Fruit fly (Drosophila melanogaster) whole organism, embryonic: ENCODE measurements around the gene Ilp6.
A peak's percentile ranks its signal among the peaks of the same experiment; 100 is the strongest.

ENCODE experiments used
- Abd-B ChIP-seq: fragments of 200-800 bp; sonication (Bioruptor generic); optimal IDR thresholded peaks from 2 replicates; lab custom pipeline; 2018; ENCODE audit warnings: missing biosample characterization, mild to moderate bottlenecking, missing genetic modification characterization, moderate library complexity
- CG10267 ChIP-seq: fragments of 200-800 bp; sonication (Bioruptor generic); optimal IDR thresholded peaks from 2 replicates; lab custom pipeline; 2018; ENCODE audit warnings: missing biosample characterization, mild to moderate bottlenecking, missing genetic modification characterization, moderate library complexity
- CG10366 ChIP-seq: fragments of 200-800 bp; sonication (Bioruptor generic); IDR thresholded peaks from 2 replicates; pipeline ENCODE4 v1.3.6; 2022; ENCODE audit warnings: missing biosample characterization, missing genetic modification characterization
- CG10543 ChIP-seq: fragments of 200-800 bp; sonication (Bioruptor generic); optimal IDR thresholded peaks from 3 replicates; lab custom pipeline; 2017; ENCODE audit warnings: missing biosample characterization, mild to moderate bottlenecking, missing genetic modification characterization, moderate library complexity
- CG10979 ChIP-seq: fragments of 200-800 bp; sonication (Bioruptor generic); optimal IDR thresholded peaks from 2 replicates; lab custom pipeline; 2018; ENCODE audit warnings: missing biosample characterization, mild to moderate bottlenecking, missing genetic modification characterization, moderate library complexity
- CG11093 ChIP-seq: fragments of 200-800 bp; sonication (Bioruptor generic); IDR thresholded peaks from 3 replicates; pipeline ENCODE4 v1.3.6; 2022; ENCODE audit warnings: missing biosample characterization, missing genetic modification characterization
- CG11247 ChIP-seq: fragments of 200-800 bp; sonication (Bioruptor generic); IDR thresholded peaks from 2 replicates; pipeline ENCODE4 v1.3.6; 2022; ENCODE audit warnings: missing biosample characterization, missing genetic modification characterization
- CG15011 ChIP-seq: fragments of 200-800 bp; sonication (Bioruptor generic); optimal IDR thresholded peaks from 3 replicates; lab custom pipeline; 2018; ENCODE audit warnings: missing biosample characterization, mild to moderate bottlenecking, missing genetic modification characterization
- CG17361 ChIP-seq: fragments of 200-800 bp; sonication (Bioruptor generic); IDR thresholded peaks from 3 replicates; pipeline ENCODE4 v1.3.6; 2022; ENCODE audit warnings: missing biosample characterization, missing genetic modification characterization
- CG17912 ChIP-seq: fragments of 200-800 bp; sonication (Bioruptor generic); optimal IDR thresholded peaks from 2 replicates; lab custom pipeline; 2018; ENCODE audit warnings: missing biosample characterization, mild to moderate bottlenecking, missing genetic modification characterization
- CG31441 ChIP-seq: fragments of 200-800 bp; sonication (Bioruptor generic); IDR thresholded peaks from 2 replicates; pipeline ENCODE4 v1.3.6; 2022; ENCODE audit warnings: missing biosample characterization, missing genetic modification characterization
- CG32532 ChIP-seq: fragments of 200-800 bp; sonication (Bioruptor generic); IDR thresholded peaks from 2 replicates; pipeline ENCODE4 v1.3.6; 2022; ENCODE audit warnings: missing biosample characterization, missing genetic modification characterization
- CG33213 ChIP-seq: fragments of 200-800 bp; sonication (Bioruptor generic); optimal IDR thresholded peaks from 3 replicates; lab custom pipeline; 2016; ENCODE audit warnings: missing biosample characterization, missing genetic modification characterization
- CG33557 ChIP-seq: fragments of 200-800 bp; sonication (Bioruptor generic); optimal IDR thresholded peaks from 2 replicates; lab custom pipeline; 2019; ENCODE audit warnings: missing biosample characterization, mild to moderate bottlenecking, missing genetic modification characterization, moderate library complexity
- CG42726 ChIP-seq: fragments of 200-800 bp; sonication (Bioruptor generic); IDR thresholded peaks from 2 replicates; pipeline ENCODE4 v1.3.6; 2022; ENCODE audit warnings: missing biosample characterization, missing genetic modification characterization; ENCODE audit not compliant: partially characterized antibody
- CG7745 ChIP-seq: fragments of 200-800 bp; sonication (Bioruptor generic); optimal IDR thresholded peaks from 2 replicates; lab custom pipeline; 2018; ENCODE audit warnings: missing biosample characterization, mild to moderate bottlenecking, missing genetic modification characterization, moderate library complexity
- CG8478 ChIP-seq: fragments of >200 bp; optimal IDR thresholded peaks from 2 replicates; lab custom pipeline; 2018
- CkIIα-i1 ChIP-seq: fragments of 200-800 bp; sonication (Bioruptor generic); IDR thresholded peaks from 2 replicates; pipeline ENCODE4 v1.3.6; 2022; ENCODE audit warnings: missing biosample characterization, missing genetic modification characterization
- Dbx ChIP-seq: fragments of 200-800 bp; sonication (Bioruptor generic); IDR thresholded peaks from 3 replicates; pipeline ENCODE4 v1.3.6; 2022; ENCODE audit warnings: missing biosample characterization, missing genetic modification characterization
- Dref ChIP-seq: fragments of 200-800 bp; sonication (Bioruptor generic); IDR thresholded peaks from 2 replicates; pipeline ENCODE4 v1.3.6; 2022; ENCODE audit warnings: missing biosample characterization, missing genetic modification characterization
- HHEX ChIP-seq: fragments of 200-800 bp; sonication (Bioruptor generic); optimal IDR thresholded peaks from 3 replicates; lab custom pipeline; 2017; ENCODE audit warnings: missing biosample characterization, mild to moderate bottlenecking, missing genetic modification characterization, missing genetic modification reagents
- Lpt ChIP-seq: fragments of >200 bp; optimal IDR thresholded peaks from 2 replicates; lab custom pipeline; 2018; ENCODE audit warnings: missing biosample characterization, missing genetic modification characterization
- MTF-1 ChIP-seq: fragments of 200-800 bp; sonication (Bioruptor generic); optimal IDR thresholded peaks from 2 replicates; lab custom pipeline; 2018; ENCODE audit warnings: missing biosample characterization, mild to moderate bottlenecking, missing genetic modification characterization, borderline replicate concordance
- Mrtf ChIP-seq: fragments of 200-800 bp; sonication (Bioruptor generic); IDR thresholded peaks from 3 replicates; pipeline ENCODE4 v1.3.6; 2022; ENCODE audit warnings: missing biosample characterization, missing genetic modification characterization
- Rx ChIP-seq: fragments of 200-800 bp; sonication (Bioruptor generic); IDR thresholded peaks from 2 replicates; pipeline ENCODE4 v1.3.6; 2022; ENCODE audit warnings: missing biosample characterization, missing genetic modification characterization
- Sox100B ChIP-seq: fragments of 200-800 bp; sonication (Bioruptor generic); optimal IDR thresholded peaks from 3 replicates; lab custom pipeline; 2018; ENCODE audit warnings: missing biosample characterization, mild to moderate bottlenecking, missing genetic modification characterization
- Taf1 ChIP-seq: fragments of 200-800 bp; sonication (Bioruptor generic); IDR thresholded peaks from 2 replicates; pipeline ENCODE4 v1.3.6; 2022; ENCODE audit warnings: missing biosample characterization, missing genetic modification characterization
- Xbp1 ChIP-seq: fragments of 200-800 bp; sonication (Bioruptor generic); optimal IDR thresholded peaks from 3 replicates; lab custom pipeline; 2016; ENCODE audit warnings: missing biosample characterization, mild to moderate bottlenecking, missing genetic modification characterization
- ab ChIP-seq: fragments of 200-800 bp; sonication (Bioruptor generic); optimal IDR thresholded peaks from 2 replicates; lab custom pipeline; 2016; ENCODE audit warnings: missing biosample characterization, missing genetic modification characterization
- amos ChIP-seq: fragments of 200-800 bp; sonication (Bioruptor generic); IDR thresholded peaks from 2 replicates; pipeline ENCODE4 v1.3.6; 2022; ENCODE audit warnings: missing biosample characterization, missing genetic modification characterization; ENCODE audit not compliant: partially characterized antibody
- ara ChIP-seq: fragments of 200-800 bp; sonication (Bioruptor generic); IDR thresholded peaks from 2 replicates; pipeline ENCODE4 v1.3.6; 2022; ENCODE audit warnings: missing biosample characterization, missing genetic modification characterization
- ash1 ChIP-seq: fragments of 200-800 bp; sonication (Bioruptor generic); optimal IDR thresholded peaks from 2 replicates; lab custom pipeline; 2018; ENCODE audit warnings: missing biosample characterization, mild to moderate bottlenecking, missing genetic modification characterization
- ato ChIP-seq: fragments of 200-800 bp; sonication (Bioruptor generic); IDR thresholded peaks from 2 replicates; pipeline ENCODE4 v1.3.6; 2022; ENCODE audit warnings: missing biosample characterization, missing genetic modification characterization; ENCODE audit not compliant: partially characterized antibody
- bcd ChIP-seq: fragments of 200-800 bp; sonication (Bioruptor generic); optimal IDR thresholded peaks from 2 replicates; lab custom pipeline; 2017; ENCODE audit warnings: missing biosample characterization, mild to moderate bottlenecking, missing genetic modification characterization
- chm ChIP-seq: fragments of 200-800 bp; sonication (Bioruptor generic); IDR thresholded peaks from 2 replicates; pipeline ENCODE4 v1.3.6; 2022; ENCODE audit warnings: missing biosample characterization, missing genetic modification characterization
- corto ChIP-seq: fragments of 200-800 bp; sonication (Bioruptor generic); optimal IDR thresholded peaks from 2 replicates; lab custom pipeline; 2016; ENCODE audit warnings: missing biosample characterization, mild to moderate bottlenecking, missing genetic modification characterization, moderate library complexity
- dpn ChIP-seq, 2 experiments: fragments of 200-800 bp; sonication (Bioruptor generic); optimal IDR thresholded peaks; 3 replicates each; lab custom pipeline; 2016; ENCODE audit warnings: missing biosample characterization in 2 of 2, missing genetic modification characterization in 2 of 2
- dysf ChIP-seq: fragments of 200-800 bp; sonication (Bioruptor generic); IDR thresholded peaks from 3 replicates; pipeline ENCODE4 v1.3.6; 2022; ENCODE audit warnings: missing biosample characterization, missing genetic modification characterization
- hbn ChIP-seq: fragments of 200-800 bp; sonication (Bioruptor generic); IDR thresholded peaks from 2 replicates; pipeline ENCODE4 v1.3.6; 2022; ENCODE audit warnings: missing biosample characterization, missing genetic modification characterization; ENCODE audit not compliant: partially characterized antibody
- lab ChIP-seq: fragments of 200-800 bp; sonication (Bioruptor generic); optimal IDR thresholded peaks from 3 replicates; lab custom pipeline; 2017; ENCODE audit warnings: missing biosample characterization, missing genetic modification characterization, mild to moderate bottlenecking, moderate library complexity, missing genetic modification reagents
- mirr ChIP-seq: fragments of 200-800 bp; sonication (Bioruptor generic); optimal IDR thresholded peaks from 3 replicates; lab custom pipeline; 2018; ENCODE audit warnings: missing biosample characterization, mild to moderate bottlenecking, missing genetic modification characterization
- nmo ChIP-seq: fragments of 200-800 bp; sonication (Bioruptor generic); optimal IDR thresholded peaks from 2 replicates; lab custom pipeline; 2018; ENCODE audit warnings: missing biosample characterization, mild to moderate bottlenecking, missing genetic modification characterization, moderate library complexity
- p53 ChIP-seq: fragments of 200-800 bp; sonication (Bioruptor generic); optimal IDR thresholded peaks from 2 replicates; lab custom pipeline; 2016; ENCODE audit warnings: missing biosample characterization, missing genetic modification characterization
- pita ChIP-seq: fragments of 200-800 bp; sonication (Bioruptor generic); optimal IDR thresholded peaks from 2 replicates; lab custom pipeline; 2017; ENCODE audit warnings: missing biosample characterization, mild to moderate bottlenecking, missing genetic modification characterization
- repo ChIP-seq: fragments of 200-800 bp; sonication (Bioruptor generic); optimal IDR thresholded peaks from 2 replicates; lab custom pipeline; 2016; ENCODE audit warnings: missing biosample characterization, missing genetic modification characterization
- sqz ChIP-seq: fragments of 200-800 bp; sonication (Bioruptor generic); optimal IDR thresholded peaks from 3 replicates; lab custom pipeline; 2018; ENCODE audit warnings: missing biosample characterization, mild to moderate bottlenecking, missing genetic modification characterization
- tgo ChIP-seq: fragments of 200-800 bp; sonication (Bioruptor generic); IDR thresholded peaks from 3 replicates; pipeline ENCODE4 v1.3.6; 2022; ENCODE audit warnings: missing biosample characterization, missing genetic modification characterization
- z ChIP-seq: fragments of 200-800 bp; sonication (Bioruptor generic); IDR thresholded peaks from 3 replicates; pipeline ENCODE4 v1.3.6; 2022; ENCODE audit warnings: missing biosample characterization, missing genetic modification characterization
- zf30C ChIP-seq: fragments of 200-800 bp; sonication (Bioruptor generic); optimal IDR thresholded peaks from 3 replicates; lab custom pipeline; 2018; ENCODE audit warnings: missing biosample characterization, mild to moderate bottlenecking, missing genetic modification characterization

The Ilp6 gene

dm6 chrX:2296230-2297044 is 38.0 kb downstream of the Ilp6 start (continued):
- TF ChIP-seq dysf (GFP tag; lab: Robert Waterston, UW) (peak; percentile 92), CG10267 (tag; lab: Kevin White, UChicago) (peak; percentile 87), zf30C (no peak), CkIIα-i1 (peak; percentile 18; the same call in 1 of the 2 replicates), CG11247 (GFP tag; lab: Robert Waterston, UW) (peak; percentile 62; the same call in 1 of the 2 replicates), bcd (GFP tag; lab: Kevin White, UChicago) (peak; percentile 95), ab (GFP tag; lab: Kevin White, UChicago) (peak; percentile 86), CG17361 (GFP tag; lab: Robert Waterston, UW) (peak; percentile 99), amos (peak; percentile 16; the same call in 1 of the 2 replicates), CG15011 (GFP tag; lab: Kevin White, UChicago) (peak; percentile 93), p53 (GFP tag; lab: Kevin White, UChicago) (peak; percentile 89), dpn (GFP tag; optimal IDR thresholded peaks at IDR 0.05; lab: Kevin White, UChicago) (peak; percentile 95), MTF-1 (peak; percentile 63), Rx (GFP tag; lab: Robert Waterston, UW) (peak; percentile 69), Abd-B (peak; percentile 94), Taf1 (peak; percentile 64; the same call in 1 of the 2 replicates), CG31441 (peak; percentile 95), ara (peak; percentile 58), CG10979 (peak; percentile 96), CG33213 (GFP tag; lab: Kevin White, UChicago) (peak; percentile 87), CG10366 (GFP tag; lab: Robert Waterston, UW) (peak; percentile 58), CG42726 (GFP tag; lab: Robert Waterston, UW) (no peak), Dref (GFP tag; lab: Robert Waterston, UW) (no peak), CG33557 (GFP tag; lab: Kevin White, UChicago) (peak; percentile 91), Lpt (GFP tag; lab: Kevin White, UChicago) (no peak), HHEX (GFP tag; lab: Kevin White, UChicago) (peak; percentile 94), Sox100B (peak; percentile 97), CG11093 (GFP tag; lab: Robert Waterston, UW) (peak; percentile 77; the same call in 2 of the 3 replicates), chm (0 out of 2 replicates have a peak, but pooled peaks have one; percentile 9), lab (GFP tag; lab: Kevin White, UChicago) (peak; percentile 93), Xbp1 (GFP tag; lab: Kevin White, UChicago) (peak; percentile 92), corto (GFP tag; lab: Kevin White, UChicago) (no peak), CG10543 (GFP tag; lab: Kevin White, UChicago) (peak; percentile 92), Dbx (GFP tag; lab: Robert Waterston, UW) (no peak; the same call in 1 of the 3 replicates), tgo (GFP tag; lab: Robert Waterston, UW) (peak; percentile 83), hbn (no peak), repo (peak; percentile 90), CG32532 (peak; percentile 77), Mrtf (GFP tag; lab: Robert Waterston, UW) (peak; percentile 80), CG8478 (lab: Kevin White, UChicago) (no peak), ash1 (GFP tag; lab: Kevin White, UChicago) (no peak), mirr (peak; percentile 34), CG17912 (GFP tag; lab: Kevin White, UChicago) (peak; percentile 21), nmo (GFP tag; lab: Kevin White, UChicago) (peak; percentile 97), CG7745 (tag; lab: Kevin White, UChicago) (no peak), ato (GFP tag; lab: Robert Waterston, UW) (no peak), pita (GFP tag; lab: Kevin White, UChicago) (no peak), sqz (GFP tag; lab: Kevin White, UChicago) (peak; percentile 94), z (GFP tag; lab: Robert Waterston, UW) (peak; percentile 68; the same call in 1 of the 3 replicates)
